Worm (Caenorhabditis elegans) whole organism, L4 larva: ENCODE data around the gene B0432.14.

Source experiments
- F49E8.2 ChIP-seq: sonication (generic microtip); optimal IDR thresholded peaks from 2 replicates; lab custom pipeline; 2016; ENCODE audit warnings: missing compliant biosample characterization, mild to moderate bottlenecking, missing genetic modification characterization, borderline replicate concordance
- ama-1 ChIP-seq: fragments of 150-350 bp; optimal IDR thresholded peaks from 2 replicates; lab custom pipeline; 2014; ENCODE audit warnings: inconsistent platforms, mixed read lengths
- nhr-6 ChIP-seq: fragments of 150-350 bp; optimal IDR thresholded peaks from 2 replicates; lab custom pipeline; 2014; ENCODE audit warnings: missing biosample characterization, missing genetic modification characterization
- skn-1 ChIP-seq: fragments of 150-350 bp; optimal IDR thresholded peaks from 2 replicates; lab custom pipeline; 2014; ENCODE audit warnings: missing biosample characterization, missing genetic modification characterization

DNA sequence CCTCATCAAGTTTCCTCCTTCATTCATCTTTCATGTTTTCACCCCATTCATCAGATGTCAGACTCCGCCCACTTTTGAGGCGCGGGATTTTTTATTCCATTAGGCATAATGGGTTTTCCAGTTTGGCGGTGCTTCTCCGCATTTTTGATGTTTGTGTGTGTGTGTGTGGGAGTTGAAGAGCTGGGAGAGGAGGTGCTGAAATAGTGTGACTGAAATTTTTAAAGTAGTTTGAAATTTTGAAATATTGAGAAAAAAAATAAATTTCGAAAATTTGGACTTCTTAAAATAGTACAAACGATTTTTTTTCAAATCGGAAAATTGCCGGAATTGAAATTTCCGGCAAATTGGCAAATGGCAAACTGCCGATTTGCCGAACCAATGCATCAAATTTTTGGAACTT, 590 bp upstream of the B0432.14 start, which contains the start of gene scc-2:
- TF ChIP-seq nhr-6 (no peak), skn-1 (tag; lab: Kevin White, UChicago) (no peak), ama-1 (no peak), F49E8.2 (tag; lab: Kevin White, UChicago) (no peak)
